Worm (Caenorhabditis elegans) whole organism, L4/young adult: ENCODE results near the gene H40L08.1.

Experiments used
- W03F9.2 ChIP-seq: fragments of 150-350 bp; optimal IDR thresholded peaks from 2 replicates; lab custom pipeline; 2014; ENCODE audit warnings: missing biosample characterization, missing genetic modification characterization
- dao-5 ChIP-seq: sonication (generic microtip); optimal IDR thresholded peaks from 2 replicates; lab custom pipeline; 2016; ENCODE audit warnings: missing genotype, missing genetic modification characterization, moderate library complexity, missing compliant biosample characterization

DNA sequence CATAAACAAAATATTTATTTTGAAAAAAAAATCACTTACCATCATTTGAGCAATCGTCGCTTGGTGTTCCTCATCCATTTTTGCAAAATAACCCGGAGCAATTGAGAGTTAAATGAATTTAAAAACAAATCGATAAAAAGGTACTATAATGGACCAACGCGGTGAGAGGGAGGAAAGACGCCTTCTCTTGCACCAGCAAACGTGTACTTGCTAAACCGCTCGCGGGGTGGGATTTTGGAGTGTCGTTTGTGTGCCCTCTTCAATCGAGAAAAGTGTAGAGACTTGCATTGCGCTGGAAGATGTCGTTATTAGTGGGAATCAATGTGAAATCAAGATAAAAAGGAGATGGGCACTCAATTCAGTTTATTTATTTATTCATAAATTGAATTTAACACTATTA lies at the start of gene H40L08.1:
- TF ChIP-seq dao-5 (tag; lab: Kevin White, UChicago) (no peak), W03F9.2 (tag; lab: Kevin White, UChicago) (no peak)
